Fruit fly (Drosophila melanogaster) whole organism, prepupa: Measurements from ENCODE around the gene Osi11.

Experiments
- Blimp-1 ChIP-seq: fragments of 200-800 bp; sonication (Bioruptor generic); optimal IDR thresholded peaks from 3 replicates; lab custom pipeline; 2017; ENCODE audit warnings: missing biosample characterization, missing genetic modification characterization, mild to moderate bottlenecking, moderate library complexity, missing genetic modification reagents
- CG11762 ChIP-seq: fragments of 200-800 bp; sonication (Bioruptor generic); optimal IDR thresholded peaks from 3 replicates; lab custom pipeline; 2016; ENCODE audit warnings: missing biosample characterization, missing genetic modification characterization; ENCODE audit not compliant: insufficient read depth
- CG11902 ChIP-seq: fragments of 200-800 bp; sonication (Bioruptor generic); optimal IDR thresholded peaks from 3 replicates; lab custom pipeline; 2016; ENCODE audit warnings: missing biosample characterization, missing genetic modification characterization
- CG1621 ChIP-seq: fragments of 200-800 bp; sonication (Bioruptor generic); optimal IDR thresholded peaks from 3 replicates; lab custom pipeline; 2018; ENCODE audit warnings: missing biosample characterization, mild to moderate bottlenecking, missing genetic modification characterization
- CG16779 ChIP-seq: fragments of 200-800 bp; sonication (Bioruptor generic); optimal IDR thresholded peaks from 3 replicates; lab custom pipeline; 2017; ENCODE audit warnings: missing biosample characterization, mild to moderate bottlenecking, missing genetic modification characterization
- CG3032 ChIP-seq: fragments of 200-800 bp; optimal IDR thresholded peaks from 2 replicates; lab custom pipeline; 2019; ENCODE audit warnings: missing biosample characterization, mild to moderate bottlenecking, missing genetic modification characterization, moderate library complexity
- CG32006 ChIP-seq: fragments of 200-800 bp; sonication (Bioruptor generic); optimal IDR thresholded peaks from 3 replicates; lab custom pipeline; 2017; ENCODE audit warnings: missing biosample characterization, mild to moderate bottlenecking, missing genetic modification characterization
- CG34406 ChIP-seq: fragments of 200-800 bp; sonication (Bioruptor generic); optimal IDR thresholded peaks from 3 replicates; lab custom pipeline; 2016; ENCODE audit warnings: missing biosample characterization, missing genetic modification characterization
- CG6276 ChIP-seq: fragments of 200-800 bp; sonication (Bioruptor generic); optimal IDR thresholded peaks from 2 replicates; lab custom pipeline; 2017; ENCODE audit warnings: missing biosample characterization, mild to moderate bottlenecking, missing genetic modification characterization
- CG7368 ChIP-seq: fragments of 200-800 bp; sonication (Bioruptor generic); optimal IDR thresholded peaks from 3 replicates; lab custom pipeline; 2016; ENCODE audit warnings: missing biosample characterization, missing genetic modification characterization
- CG8119 ChIP-seq: fragments of 200-800 bp; sonication (Bioruptor generic); IDR thresholded peaks from 3 replicates; pipeline ENCODE4 v1.3.6; 2022; ENCODE audit warnings: missing biosample characterization, missing genetic modification characterization
- CG8319 ChIP-seq: fragments of 200-800 bp; sonication (Bioruptor generic); optimal IDR thresholded peaks from 3 replicates; lab custom pipeline; 2016; ENCODE audit warnings: missing biosample characterization, missing genetic modification characterization
- CG8632 ChIP-seq: fragments of 200-800 bp; sonication (Bioruptor generic); optimal IDR thresholded peaks from 3 replicates; lab custom pipeline; 2016; ENCODE audit warnings: missing biosample characterization, missing genetic modification characterization
- CG9139 ChIP-seq: fragments of 200-800 bp; sonication (Bioruptor generic); optimal IDR thresholded peaks from 3 replicates; lab custom pipeline; 2017; ENCODE audit warnings: missing biosample characterization, mild to moderate bottlenecking, missing genetic modification characterization
- Eip75B ChIP-seq: fragments of 200-800 bp; sonication (Bioruptor generic); optimal IDR thresholded peaks from 3 replicates; lab custom pipeline; 2016; ENCODE audit warnings: missing biosample characterization, missing genetic modification characterization
- Eip78C ChIP-seq: fragments of 200-800 bp; sonication (Bioruptor generic); peaks from one replicate; lab custom pipeline; 2016; ENCODE audit warnings: missing biosample characterization, missing genetic modification characterization
- Ets21C ChIP-seq: fragments of 200-800 bp; sonication (Bioruptor generic); optimal IDR thresholded peaks from 3 replicates; lab custom pipeline; 2016; ENCODE audit warnings: missing biosample characterization, missing genetic modification characterization
- Ets96B ChIP-seq: fragments of 200-800 bp; optimal IDR thresholded peaks from 2 replicates; lab custom pipeline; 2019; ENCODE audit warnings: missing biosample characterization, mild to moderate bottlenecking, missing genetic modification characterization, moderate library complexity
- Met ChIP-seq: fragments of 200-800 bp; sonication (Bioruptor generic); optimal IDR thresholded peaks from 3 replicates; lab custom pipeline; 2016; ENCODE audit warnings: missing biosample characterization, missing genetic modification characterization
- OdsH ChIP-seq: fragments of 200-800 bp; sonication (Bioruptor generic); optimal IDR thresholded peaks from 3 replicates; lab custom pipeline; 2016; ENCODE audit warnings: missing biosample characterization, missing genetic modification characterization
- Sox102F ChIP-seq: fragments of 200-800 bp; sonication (Bioruptor generic); optimal IDR thresholded peaks from 2 replicates; lab custom pipeline; 2016; ENCODE audit warnings: missing biosample characterization, mild to moderate bottlenecking, missing genetic modification characterization
- achi ChIP-seq: fragments of 200-800 bp; sonication (Bioruptor generic); optimal IDR thresholded peaks from 3 replicates; lab custom pipeline; 2016; ENCODE audit warnings: missing biosample characterization, missing genetic modification characterization
- acj6 ChIP-seq: fragments of 200-800 bp; sonication (Bioruptor generic); optimal IDR thresholded peaks from 3 replicates; lab custom pipeline; 2016; ENCODE audit warnings: missing biosample characterization, missing genetic modification characterization
- cyc ChIP-seq: fragments of 200-800 bp; sonication (Bioruptor generic); optimal IDR thresholded peaks from 3 replicates; lab custom pipeline; 2016; ENCODE audit warnings: missing biosample characterization, missing genetic modification characterization
- eg ChIP-seq: fragments of 200-800 bp; sonication (Bioruptor generic); IDR thresholded peaks from 3 replicates; pipeline ENCODE4 v1.3.6; 2022; ENCODE audit warnings: missing biosample characterization, missing genetic modification characterization
- esn ChIP-seq: fragments of 200-800 bp; sonication (Bioruptor generic); optimal IDR thresholded peaks from 2 replicates; lab custom pipeline; 2016; ENCODE audit warnings: missing biosample characterization, mild to moderate bottlenecking, missing genetic modification characterization, moderate library complexity
- fd59A ChIP-seq: fragments of 200-800 bp; sonication (Bioruptor generic); optimal IDR thresholded peaks from 2 replicates; lab custom pipeline; 2017; ENCODE audit warnings: missing biosample characterization, mild to moderate bottlenecking, missing genetic modification characterization, missing genetic modification reagents
- fd85E ChIP-seq: fragments of 200-800 bp; sonication (Bioruptor generic); optimal IDR thresholded peaks from 3 replicates; lab custom pipeline; 2016; ENCODE audit warnings: missing biosample characterization, missing genetic modification characterization
- fkh ChIP-seq: fragments of 200-800 bp; sonication (Bioruptor generic); optimal IDR thresholded peaks from 3 replicates; lab custom pipeline; 2017; ENCODE audit warnings: missing biosample characterization, mild to moderate bottlenecking, missing genetic modification characterization, moderate library complexity
- lz ChIP-seq: fragments of 200-800 bp; sonication (Bioruptor generic); optimal IDR thresholded peaks from 3 replicates; lab custom pipeline; 2016; ENCODE audit warnings: missing biosample characterization, missing genetic modification characterization
- net ChIP-seq: fragments of 200-800 bp; sonication (Bioruptor generic); optimal IDR thresholded peaks from 3 replicates; lab custom pipeline; 2016; ENCODE audit warnings: missing biosample characterization, missing genetic modification characterization
- pdm3 ChIP-seq: fragments of 200-800 bp; sonication (Bioruptor generic); optimal IDR thresholded peaks from 3 replicates; lab custom pipeline; 2016; ENCODE audit warnings: missing biosample characterization, missing genetic modification characterization
- salr ChIP-seq, 2 experiments: fragments of 200-800 bp; sonication (Bioruptor generic); optimal IDR thresholded peaks; 3 replicates each; lab custom pipeline; 2016 to 2018; ENCODE audit warnings: missing biosample characterization in 2 of 2, missing genetic modification characterization in 2 of 2, mild to moderate bottlenecking in 1 of 2
- spab ChIP-seq: fragments of 200-800 bp; sonication (Bioruptor generic); optimal IDR thresholded peaks from 2 replicates; lab custom pipeline; 2017; ENCODE audit warnings: missing biosample characterization, mild to moderate bottlenecking, missing genetic modification characterization, missing genetic modification reagents
- svp ChIP-seq: fragments of 200-800 bp; sonication (Bioruptor generic); peaks from one replicate; lab custom pipeline; 2016; ENCODE audit warnings: missing biosample characterization, missing genetic modification characterization
- vri ChIP-seq: fragments of 200-800 bp; sonication (Bioruptor generic); optimal IDR thresholded peaks from 3 replicates; lab custom pipeline; 2016; ENCODE audit warnings: missing biosample characterization, mild to moderate bottlenecking, missing genetic modification characterization

The Osi11 gene

DNA sequence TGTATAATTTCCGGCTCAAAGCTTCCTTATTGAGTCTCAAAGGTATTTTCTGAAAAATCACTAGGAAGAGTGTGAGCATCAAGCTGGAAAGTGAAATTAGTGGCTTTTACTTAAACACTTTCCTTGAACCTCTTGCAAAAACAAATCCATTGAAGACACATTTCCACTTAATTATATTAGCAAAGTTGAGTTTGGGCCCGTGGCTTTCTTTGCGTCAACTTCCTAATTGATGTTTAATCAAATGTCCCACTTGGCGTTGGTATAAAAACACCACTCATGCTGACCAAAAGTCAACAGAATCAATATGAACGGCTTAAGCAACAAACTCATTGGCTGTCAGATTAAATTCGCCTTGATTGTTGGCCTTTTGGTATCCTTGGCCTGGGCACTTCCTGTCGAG, 35.2 kb upstream of the Osi11 start, which contains the start of gene CG46396:
TSS of gene CG46396 (plus strand) at position 301 of the 400 bp plus-strand sequence.
- TF ChIP-seq CG9139 (GFP tag; lab: Kevin White, UChicago) (no peak), CG1621 (tag; lab: Kevin White, UChicago) (no peak), pdm3 (GFP tag; lab: Kevin White, UChicago) (no peak), CG32006 (no peak), fd59A (GFP tag; lab: Kevin White, UChicago) (no peak), CG11762 (GFP tag; lab: Kevin White, UChicago) (no peak), CG8319 (no peak), CG11902 (GFP tag; lab: Kevin White, UChicago) (no peak), spab (GFP tag; lab: Kevin White, UChicago) (no peak), CG16779 (tag; lab: Kevin White, UChicago) (no peak), CG34406 (GFP tag; lab: Kevin White, UChicago) (no peak), CG8119 (no peak), Eip78C (GFP tag; lab: Kevin White, UChicago) (no peak), Sox102F (no peak), fkh (GFP tag; lab: Kevin White, UChicago) (no peak), salr (GFP tag; optimal IDR thresholded peaks at IDR 0.05; lab: Kevin White, UChicago) (no peak), Met (GFP tag; lab: Kevin White, UChicago) (no peak)

DNA sequence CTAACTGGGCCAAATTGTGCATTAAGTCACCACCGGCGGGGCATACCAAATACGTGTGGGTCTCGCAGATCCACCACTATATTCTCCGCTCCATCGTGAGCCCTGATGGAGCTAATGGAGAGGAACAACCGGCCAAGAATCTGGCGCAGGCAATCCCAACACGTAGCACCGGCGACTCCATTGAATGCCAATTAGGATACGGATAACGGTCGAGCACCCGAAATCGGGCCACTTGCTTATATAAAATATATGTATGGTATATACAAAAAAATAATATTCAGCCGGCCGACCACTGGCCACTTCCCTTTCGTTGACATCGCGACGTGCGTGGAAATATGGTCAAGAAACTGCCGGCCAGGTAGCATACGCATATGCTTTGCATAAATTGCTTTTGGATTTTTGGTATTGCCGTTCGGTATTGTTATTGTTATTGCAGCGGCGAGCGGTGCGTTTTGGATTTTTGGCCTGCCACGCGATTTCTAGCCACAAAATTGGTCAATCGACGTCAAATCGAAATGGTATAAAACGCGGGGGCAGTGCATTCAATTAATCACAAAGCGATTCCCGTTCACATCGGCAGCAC, 32.8 kb upstream of the Osi11 start, which contains the start of gene Osi15:
TSS of gene Osi15 (plus strand) at position 548 of the 583 bp plus-strand sequence.
- no peak for TF ChIP-seq esn (GFP tag; lab: Kevin White, UChicago)
- peak; percentile 41 for TF ChIP-seq svp (GFP tag; lab: Kevin White, UChicago)

DNA sequence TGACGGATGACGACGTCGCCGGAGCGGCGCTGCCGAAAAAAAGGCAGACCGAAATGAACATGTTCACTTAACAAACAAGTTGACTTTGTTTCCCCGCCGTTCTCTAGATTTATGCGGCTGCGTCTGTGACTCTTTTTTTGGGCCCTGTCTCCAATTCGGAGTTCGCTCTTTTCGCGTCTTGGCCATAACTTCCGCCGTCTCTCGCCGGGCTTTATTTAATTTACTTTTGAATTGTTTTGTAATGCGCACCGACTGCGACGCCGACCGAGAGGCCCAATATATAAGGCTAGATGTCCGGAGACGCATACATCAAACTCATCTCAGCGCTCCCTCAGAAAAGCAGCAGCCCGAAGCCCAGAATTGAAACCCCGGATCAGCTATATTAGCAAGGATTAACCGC, 30.3 kb upstream of the Osi11 start, which contains the start of gene Osi14:
TSS of gene Osi14 (plus strand) at position 301 of the 400 bp plus-strand sequence.
- no peak for TF ChIP-seq cyc (GFP tag; lab: Kevin White, UChicago)
- no peak for TF ChIP-seq CG6276 (GFP tag; lab: Kevin White, UChicago)
- no peak for TF ChIP-seq fd85E (GFP tag; lab: Kevin White, UChicago)

DNA sequence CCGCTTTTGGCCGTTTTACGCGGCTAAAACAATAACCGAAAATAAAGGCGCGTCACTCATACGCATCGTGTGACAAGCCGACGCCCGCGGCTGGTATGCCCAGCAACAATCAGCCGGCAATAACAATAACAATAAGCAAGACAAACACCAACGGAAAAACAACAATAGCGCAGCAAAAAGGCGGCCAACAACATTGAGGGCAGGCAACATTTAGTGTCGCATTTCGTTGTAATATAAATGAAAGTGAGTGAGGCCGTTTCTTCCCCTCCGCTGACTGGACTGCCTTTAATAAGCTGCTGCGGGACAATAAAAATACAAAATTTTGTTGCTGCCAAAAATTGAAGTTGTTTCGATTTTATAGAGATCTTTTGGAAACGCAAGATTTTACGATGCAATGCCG, 28.6 kb upstream of the Osi11 start:
- TF ChIP-seq CG34406 (GFP tag; lab: Kevin White, UChicago) (no peak), eg (no peak), salr (GFP tag; optimal IDR thresholded peaks at IDR 0.05; lab: Kevin White, UChicago) (no peak), achi (no peak), CG3032 (tag; lab: Kevin White, UChicago) (no peak), CG11762 (GFP tag; lab: Kevin White, UChicago) (no peak)
- TF ChIP-seq, all 60 proteins: peak for 0

DNA sequence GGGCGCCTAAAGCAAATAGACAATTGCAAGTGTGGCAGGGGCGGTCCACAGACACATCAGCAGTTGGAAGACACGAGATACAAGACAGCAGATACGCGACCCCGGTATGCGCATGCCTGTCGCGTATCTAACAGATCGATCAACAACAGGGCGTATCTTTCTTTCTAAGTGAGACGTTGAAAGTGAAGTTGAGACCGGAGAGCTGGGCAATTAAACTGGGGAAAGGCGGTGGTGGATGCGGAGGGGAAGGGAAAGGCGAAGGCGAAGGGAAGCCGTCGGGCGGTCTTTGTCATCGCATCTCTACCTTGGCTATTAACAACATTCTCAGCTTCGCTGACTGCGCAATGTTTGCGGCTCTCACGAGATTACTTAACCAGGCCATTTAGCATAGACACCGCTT, 25.5 kb upstream of the Osi11 start:
- TF ChIP-seq Blimp-1 (no peak), CG11902 (GFP tag; lab: Kevin White, UChicago) (no peak), CG7368 (GFP tag; lab: Kevin White, UChicago) (no peak), Eip75B (no peak), Ets21C (no peak), CG8632 (GFP tag; lab: Kevin White, UChicago) (no peak), acj6 (GFP tag; lab: Kevin White, UChicago) (no peak), fkh (GFP tag; lab: Kevin White, UChicago) (no peak), Ets96B (tag; lab: Kevin White, UChicago) (no peak), OdsH (no peak), lz (no peak), CG9139 (GFP tag; lab: Kevin White, UChicago) (no peak), vri (GFP tag; lab: Kevin White, UChicago) (no peak), pdm3 (GFP tag; lab: Kevin White, UChicago) (no peak), CG11762 (GFP tag; lab: Kevin White, UChicago) (no peak), CG8319 (no peak), net (GFP tag; lab: Kevin White, UChicago) (no peak)
